Fruit fly (Drosophila melanogaster): ENCODE results near the gene CG11037.

The CG11037 gene

DNA sequence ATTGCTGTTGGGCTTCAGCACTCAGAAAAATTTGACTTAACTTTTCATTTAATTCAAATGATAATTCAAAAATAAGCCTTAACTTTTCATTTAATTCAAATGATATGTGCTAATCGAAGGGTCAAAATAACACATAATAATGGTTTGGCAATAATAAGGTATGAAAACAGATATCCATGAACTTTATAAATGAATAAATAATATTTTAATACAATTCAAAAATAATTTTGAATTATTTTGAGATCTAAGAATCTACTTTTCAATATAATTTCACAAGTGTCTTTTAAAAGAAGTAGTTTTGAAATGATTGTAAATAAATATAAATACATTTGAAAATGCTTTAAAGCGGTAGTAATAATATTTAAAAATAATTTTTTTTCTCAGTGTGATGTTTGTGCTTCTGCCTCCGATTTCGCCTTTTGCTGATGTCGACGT lies 25.8 kb upstream of the CG11037 start:
- TF ChIP-seq GATAd (GFP tag; optimal IDR thresholded peaks at IDR 0.05) (no peak), brk (GFP tag; optimal IDR thresholded peaks at IDR 0.05) (no peak), foxo (GFP tag; optimal IDR thresholded peaks at IDR 0.05) (peak in 1 of 2 experiments; percentile 49), CG9705 (GFP tag; optimal IDR thresholded peaks at IDR 0.05) (no peak), lola (GFP tag; optimal IDR thresholded peaks at IDR 0.05) (no peak), jim (GFP tag; optimal IDR thresholded peaks at IDR 0.05) (no peak), Hr78 (GFP tag; optimal IDR thresholded peaks at IDR 0.05) (no peak), sage (GFP tag; optimal IDR thresholded peaks at IDR 0.05) (no peak), CG32264 (GFP tag; optimal IDR thresholded peaks at IDR 0.05) (no peak), sv (GFP tag; optimal IDR thresholded peaks at IDR 0.05) (no peak), rgr (GFP tag; optimal IDR thresholded peaks at IDR 0.05) (peak; percentile 13), h (GFP tag; optimal IDR thresholded peaks at IDR 0.05) (no peak), tai (GFP tag; optimal IDR thresholded peaks at IDR 0.05) (no peak), Hnf4 (GFP tag; optimal IDR thresholded peaks at IDR 0.05) (no peak), dmrt93B (GFP tag; optimal IDR thresholded peaks at IDR 0.05) (peak; percentile 1), Sp1 (GFP tag; optimal IDR thresholded peaks at IDR 0.05) (peak; percentile 65), psq (GFP tag; optimal IDR thresholded peaks at IDR 0.05) (peak; percentile 27), HLH106 (tag; optimal IDR thresholded peaks at IDR 0.05) (peak; percentile 52), OdsH (GFP tag; optimal IDR thresholded peaks at IDR 0.05) (peak; percentile 26)

DNA sequence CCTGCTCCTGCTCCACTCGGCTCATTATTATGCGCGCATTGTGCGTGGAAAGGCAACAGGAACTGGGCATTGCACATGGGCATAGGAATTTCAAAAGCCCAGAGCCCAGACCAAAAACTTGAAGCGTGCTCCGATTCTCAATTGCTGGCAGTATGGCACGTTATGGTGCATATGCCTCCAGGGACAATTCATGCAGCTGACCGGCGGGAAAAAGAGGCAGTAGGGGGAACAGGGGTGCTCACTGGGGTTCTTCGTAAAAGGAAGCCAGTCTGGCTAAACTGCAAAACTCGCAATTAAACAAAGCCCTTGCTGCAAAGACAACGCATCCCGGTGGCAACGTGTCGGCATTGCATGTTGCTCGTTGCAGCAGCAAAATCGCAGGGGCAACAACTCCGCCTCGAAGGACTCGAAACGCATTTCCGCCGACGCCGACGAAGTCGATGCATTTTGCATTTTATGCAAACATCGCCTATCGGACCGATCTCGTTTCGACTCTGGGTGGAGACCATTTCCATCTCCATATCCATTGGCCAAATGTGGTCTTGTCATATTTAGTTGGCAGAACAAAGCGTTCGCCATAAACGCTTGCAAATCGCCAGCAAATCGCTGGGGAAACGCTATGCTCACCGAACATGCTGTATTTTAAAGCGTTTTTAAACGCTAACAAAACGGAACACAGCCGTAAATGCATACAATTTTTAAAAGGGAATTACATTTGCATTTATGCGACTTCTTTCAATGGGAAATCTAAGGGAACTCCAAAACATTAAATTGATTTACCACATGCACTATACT lies 23.4 kb upstream of the CG11037 start:
- TF ChIP-seq sv (GFP tag; optimal IDR thresholded peaks at IDR 0.05) (no peak), lola (GFP tag; optimal IDR thresholded peaks at IDR 0.05) (no peak), psq (GFP tag; optimal IDR thresholded peaks at IDR 0.05) (peak; percentile 30), tai (GFP tag; optimal IDR thresholded peaks at IDR 0.05) (no peak), brk (GFP tag; optimal IDR thresholded peaks at IDR 0.05) (peak; percentile 13), jim (GFP tag; optimal IDR thresholded peaks at IDR 0.05) (no peak), br (GFP tag; optimal IDR thresholded peaks at IDR 0.05) (peak; percentile 27), HLH106 (tag; optimal IDR thresholded peaks at IDR 0.05) (no peak), GATAd (GFP tag; optimal IDR thresholded peaks at IDR 0.05) (no peak)

DNA sequence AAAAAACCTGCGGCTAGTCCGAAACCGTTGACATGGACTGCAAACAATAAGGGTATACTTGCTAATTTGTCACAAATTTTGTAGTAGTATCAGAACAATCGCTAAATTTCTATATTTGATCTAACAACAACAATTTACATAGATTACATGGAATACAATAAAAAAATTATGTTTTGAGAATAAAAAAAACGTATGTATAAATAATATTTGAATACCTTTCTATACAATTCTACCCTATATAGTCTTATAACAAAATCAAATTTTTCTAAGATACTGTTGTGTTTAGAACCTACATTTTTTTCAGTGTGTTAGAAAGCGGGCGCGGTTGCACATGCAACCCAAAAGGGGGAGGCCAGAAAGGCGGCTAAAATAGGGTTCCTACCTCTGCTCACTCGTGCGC lies 22.1 kb upstream of the CG11037 start:
- no peak for TF ChIP-seq GATAd (GFP tag; optimal IDR thresholded peaks at IDR 0.05)
- TF ChIP-seq foxo (GFP tag; optimal IDR thresholded peaks at IDR 0.05), result peak in 1 of 2 experiments; percentile 38
- peak; percentile 19 for TF ChIP-seq h (GFP tag; optimal IDR thresholded peaks at IDR 0.05)
- TF ChIP-seq dsf (GFP tag; optimal IDR thresholded peaks at IDR 0.05; ENCODE audit: borderline replicate concordance), result no peak
- TF ChIP-seq ey (GFP tag; optimal IDR thresholded peaks at IDR 0.05), result peak; percentile 16
- TF ChIP-seq HLH106 (tag; optimal IDR thresholded peaks at IDR 0.05), result peak; percentile 29
- no peak for TF ChIP-seq Jra (GFP tag; optimal IDR thresholded peaks at IDR 0.05)
- peak; percentile 33 for TF ChIP-seq Sp1 (GFP tag; optimal IDR thresholded peaks at IDR 0.05)
- peak; percentile 44 for TF ChIP-seq fru (GFP tag; optimal IDR thresholded peaks at IDR 0.05)
- no peak for TF ChIP-seq psq (GFP tag; optimal IDR thresholded peaks at IDR 0.05)
- no peak for TF ChIP-seq CrebA (GFP tag; optimal IDR thresholded peaks at IDR 0.05; ENCODE audit: borderline replicate concordance)
- TF ChIP-seq rgr (GFP tag; optimal IDR thresholded peaks at IDR 0.05), result peak; percentile 14
- no peak for TF ChIP-seq jim (GFP tag; optimal IDR thresholded peaks at IDR 0.05)
- no peak for TF ChIP-seq Abd-B (GFP tag; optimal IDR thresholded peaks at IDR 0.05)

dm6 chr3L:20982544-20982943 lies 21.4 kb upstream of the CG11037 start:
- TF ChIP-seq CG9705 (GFP tag; optimal IDR thresholded peaks at IDR 0.05) (no peak), N (GFP tag; optimal IDR thresholded peaks at IDR 0.05) (no peak), Rel (GFP tag; optimal IDR thresholded peaks at IDR 0.05) (no peak), Rel (tag; optimal IDR thresholded peaks at IDR 0.05) (no peak), usp (GFP tag; optimal IDR thresholded peaks at IDR 0.05) (no peak), h (GFP tag; optimal IDR thresholded peaks at IDR 0.05) (no peak), fru (GFP tag; optimal IDR thresholded peaks at IDR 0.05) (no peak), br (GFP tag; optimal IDR thresholded peaks at IDR 0.05) (no peak), dsf (GFP tag; optimal IDR thresholded peaks at IDR 0.05; ENCODE audit: borderline replicate concordance) (no peak)

DNA sequence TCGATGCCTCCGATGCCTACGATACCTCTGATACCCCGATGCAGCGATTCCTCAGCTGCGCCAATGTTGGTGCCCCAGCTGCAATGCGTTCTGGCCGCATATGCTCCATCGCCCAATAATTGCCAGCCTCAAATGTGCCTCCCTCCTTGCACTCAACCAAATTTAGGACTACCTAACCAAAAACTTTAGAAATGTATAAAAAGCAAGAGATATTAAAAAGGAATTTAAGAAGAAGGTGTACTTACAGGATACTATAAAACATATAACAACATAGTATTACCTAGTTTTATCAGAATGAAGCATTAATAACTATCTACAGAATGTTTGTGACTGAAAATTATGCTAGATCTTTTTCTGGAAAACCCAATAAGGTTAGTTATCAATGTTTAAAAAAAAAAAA lies 20.5 kb upstream of the CG11037 start:
- TF ChIP-seq woc (GFP tag; optimal IDR thresholded peaks at IDR 0.05), result peak; percentile 21
- no peak for TF ChIP-seq dmrt93B (GFP tag; optimal IDR thresholded peaks at IDR 0.05)
- TF ChIP-seq foxo (GFP tag; optimal IDR thresholded peaks at IDR 0.05), result peak in 1 of 2 experiments; percentile 1
- TF ChIP-seq Sp1 (GFP tag; optimal IDR thresholded peaks at IDR 0.05), result peak; percentile 17
- TF ChIP-seq fru (GFP tag; optimal IDR thresholded peaks at IDR 0.05), result peak; percentile 38
- TF ChIP-seq psq (GFP tag; optimal IDR thresholded peaks at IDR 0.05), result peak; percentile 9
- TF ChIP-seq h (GFP tag; optimal IDR thresholded peaks at IDR 0.05), result peak; percentile 1
- peak; percentile 12 for TF ChIP-seq OdsH (GFP tag; optimal IDR thresholded peaks at IDR 0.05)
- no peak for TF ChIP-seq Jra (GFP tag; optimal IDR thresholded peaks at IDR 0.05)
- TF ChIP-seq pan (optimal IDR thresholded peaks at IDR 0.05), result no peak
- TF ChIP-seq HLH106 (tag; optimal IDR thresholded peaks at IDR 0.05), result peak; percentile 33
- TF ChIP-seq Hr83 (GFP tag; optimal IDR thresholded peaks at IDR 0.05; ENCODE audit: poor library complexity, severe bottlenecking), result no peak
- TF ChIP-seq Rel (GFP tag; optimal IDR thresholded peaks at IDR 0.05), result no peak
- TF ChIP-seq Rel (tag; optimal IDR thresholded peaks at IDR 0.05), result no peak

Data from whole organism, wandering third instar larva.